Fruit fly (Drosophila melanogaster): ENCODE measurements around the gene FER.
A peak's percentile ranks its signal among the peaks of the same experiment; 100 is the strongest.

The FER gene

dm6 chr3R:9434543-9435407 is 40.4 kb upstream of the FER start (continued):
- TF ChIP-seq CG4730 (GFP tag; IDR thresholded peaks at IDR 0.05) (peak; percentile 77), CHES-1-like (GFP tag; optimal IDR thresholded peaks at IDR 0.05) (peak; percentile 74), CG4820 (GFP tag; optimal IDR thresholded peaks at IDR 0.05) (peak; percentile 82), CG3163 (GFP tag; optimal IDR thresholded peaks at IDR 0.05) (peak; percentile 44), fd64A (GFP tag; optimal IDR thresholded peaks at IDR 0.05) (no peak), Dll (GFP tag; IDR thresholded peaks at IDR 0.05; ENCODE audit: partially characterized antibody) (no peak), CG8359 (GFP tag; optimal IDR thresholded peaks at IDR 0.05; ENCODE audit: borderline replicate concordance) (no peak), jing (GFP tag; optimal IDR thresholded peaks at IDR 0.05) (no peak), Aef1 (GFP tag; IDR thresholded peaks at IDR 0.05) (peak; percentile 51), CG7786 (GFP tag; optimal IDR thresholded peaks at IDR 0.05) (peak; percentile 68), so (GFP tag; IDR thresholded peaks at IDR 0.05) (peak; percentile 89), tgo (GFP tag; IDR thresholded peaks at IDR 0.05) (peak; percentile 90), zf30C (GFP tag; optimal IDR thresholded peaks at IDR 0.05) (peak; percentile 36), CG5953 (GFP tag; IDR thresholded peaks at IDR 0.05) (peak; percentile 68), CG10209 (GFP tag; optimal IDR thresholded peaks at IDR 0.05) (peak; percentile 84), Meics (GFP tag; optimal IDR thresholded peaks at IDR 0.05) (peak; percentile 89), CG10366 (GFP tag; IDR thresholded peaks at IDR 0.05) (peak; percentile 84), ind (GFP tag; optimal IDR thresholded peaks at IDR 0.05) (peak; percentile 85), Bteb2 (GFP tag; optimal IDR thresholded peaks at IDR 0.05) (peak; percentile 84), bigmax (GFP tag; optimal IDR thresholded peaks at IDR 0.05) (no peak), gsb-n (tag; optimal IDR thresholded peaks at IDR 0.05) (peak; percentile 75), nau (GFP tag; optimal IDR thresholded peaks at IDR 0.05) (peak; percentile 81), Usf (GFP tag; optimal IDR thresholded peaks at IDR 0.05) (peak; percentile 49), CG34224 (GFP tag; IDR thresholded peaks at IDR 0.05; ENCODE audit: partially characterized antibody) (no peak), CG11695 (GFP tag; IDR thresholded peaks at IDR 0.05) (peak; percentile 88), CG9817 (tag; optimal IDR thresholded peaks at IDR 0.05) (peak; percentile 88), B-H1 (GFP tag; IDR thresholded peaks at IDR 0.05) (peak; percentile 88; the same call in 2 of the 3 replicates), HmgD (GFP tag; optimal IDR thresholded peaks at IDR 0.05) (peak; percentile 45), Stat92E (GFP tag; optimal IDR thresholded peaks at IDR 0.05) (no peak), Taf1 (GFP tag; IDR thresholded peaks at IDR 0.05) (peak; percentile 65; the same call in 1 of the 2 replicates), CG18599 (GFP tag; optimal IDR thresholded peaks at IDR 0.05) (peak; percentile 91), CG11093 (GFP tag; IDR thresholded peaks at IDR 0.05) (peak; percentile 74; the same call in 2 of the 3 replicates), CG14710 (tag; optimal IDR thresholded peaks at IDR 0.05) (peak; percentile 67), esg (GFP tag; conservative IDR thresholded peaks at IDR 0.05) (peak; percentile 83), CG12744 (GFP tag; optimal IDR thresholded peaks at IDR 0.05) (peak; percentile 72), CG2889 (GFP tag; IDR thresholded peaks at IDR 0.05) (peak; percentile 85), Nf-YA (GFP tag; IDR thresholded peaks at IDR 0.05) (peak; percentile 81), Antp (GFP tag; optimal IDR thresholded peaks at IDR 0.05) (peak; percentile 69), sima (GFP tag; optimal IDR thresholded peaks at IDR 0.05) (peak; percentile 75), NfI (GFP tag; optimal IDR thresholded peaks at IDR 0.05) (peak; percentile 84), D19B (GFP tag; optimal IDR thresholded peaks at IDR 0.05) (peak; percentile 60), CG14050 (GFP tag; IDR thresholded peaks at IDR 0.05) (peak; percentile 83), Rx (GFP tag; IDR thresholded peaks at IDR 0.05) (peak; percentile 62), Sox100B (GFP tag; optimal IDR thresholded peaks at IDR 0.05) (peak; percentile 86), Abd-B (GFP tag; optimal IDR thresholded peaks at IDR 0.05) (peak; percentile 77), Sry-δ (GFP tag; optimal IDR thresholded peaks at IDR 0.05) (peak; percentile 47), Drgx (GFP tag; IDR thresholded peaks at IDR 0.05) (peak; percentile 89), shn (GFP tag; optimal IDR thresholded peaks at IDR 0.05) (peak; percentile 55), bowl (GFP tag; IDR thresholded peaks at IDR 0.05) (peak; percentile 73; the same call in 1 of the 2 replicates)

Measured in whole organism, embryonic.